Fruit fly (Drosophila melanogaster): ENCODE measurements around the gene CG14252.

The CG14252 gene

dm6 chr3R:26966794-26967323, 21.5 kb downstream of the CG14252 start, which contains the start of gene CG5521:
Gene CG5521 (plus strand): TSS chr3R:26966930.
- no peak for TF ChIP-seq Ets21C (GFP tag; optimal IDR thresholded peaks at IDR 0.05)
- TF ChIP-seq esn (GFP tag; optimal IDR thresholded peaks at IDR 0.05), result no peak
- TF ChIP-seq Sox15 (GFP tag; optimal IDR thresholded peaks at IDR 0.05), result no peak
- no peak for TF ChIP-seq OdsH (GFP tag; optimal IDR thresholded peaks at IDR 0.05)
- no peak for TF ChIP-seq Blimp-1 (GFP tag; optimal IDR thresholded peaks at IDR 0.05)
- TF ChIP-seq CG6276 (GFP tag; optimal IDR thresholded peaks at IDR 0.05), result no peak
- no peak for TF ChIP-seq CG7368 (GFP tag; optimal IDR thresholded peaks at IDR 0.05)
- TF ChIP-seq pdm3 (GFP tag; optimal IDR thresholded peaks at IDR 0.05), result no peak
- TF ChIP-seq CG16779 (tag; optimal IDR thresholded peaks at IDR 0.05), result no peak
- no peak for TF ChIP-seq fd59A (GFP tag; optimal IDR thresholded peaks at IDR 0.05)
- TF ChIP-seq vri (GFP tag; optimal IDR thresholded peaks at IDR 0.05), result no peak
- TF ChIP-seq dac (GFP tag; optimal IDR thresholded peaks at IDR 0.05), result no peak
- TF ChIP-seq CG9139 (GFP tag; optimal IDR thresholded peaks at IDR 0.05), result no peak
- TF ChIP-seq CG3919 (GFP tag; optimal IDR thresholded peaks at IDR 0.05), result peak; percentile 9
- no peak for TF ChIP-seq Hr38 (GFP tag; optimal IDR thresholded peaks at IDR 0.05)
- TF ChIP-seq CG34406 (GFP tag; optimal IDR thresholded peaks at IDR 0.05), result no peak
- TF ChIP-seq spab (GFP tag; optimal IDR thresholded peaks at IDR 0.05), result no peak
- TF ChIP-seq CG8119 (GFP tag; IDR thresholded peaks at IDR 0.05), result peak; percentile 18; the same call in 1 of the 3 replicates
- TF ChIP-seq CG11294 (GFP tag; IDR thresholded peaks at IDR 0.05), result no peak
- TF ChIP-seq CG6854 (GFP tag; optimal IDR thresholded peaks at IDR 0.05), result peak; percentile 32
- no peak for TF ChIP-seq CG3032 (tag; optimal IDR thresholded peaks at IDR 0.05)
- TF ChIP-seq CG4318 (GFP tag; optimal IDR thresholded peaks at IDR 0.05), result no peak
- TF ChIP-seq eg (GFP tag; IDR thresholded peaks at IDR 0.05), result peak; percentile 39; the same call in 1 of the 3 replicates
- TF ChIP-seq Eip93F (GFP tag; optimal IDR thresholded peaks at IDR 0.05), result no peak
- TF ChIP-seq Met (GFP tag; optimal IDR thresholded peaks at IDR 0.05), result no peak
- no peak for TF ChIP-seq Eip75B (GFP tag; optimal IDR thresholded peaks at IDR 0.05)
- TF ChIP-seq ss (GFP tag; optimal IDR thresholded peaks at IDR 0.05), result peak in 1 of 2 experiments; percentile 5
- TF ChIP-seq CG10669 (GFP tag; optimal IDR thresholded peaks at IDR 0.05), result no peak
- peak; percentile 50 for TF ChIP-seq svp (GFP tag)
- TF ChIP-seq achi (GFP tag; optimal IDR thresholded peaks at IDR 0.05), result no peak
- no peak for TF ChIP-seq cyc (GFP tag; optimal IDR thresholded peaks at IDR 0.05)
- TF ChIP-seq Eip78C (GFP tag), result peak; percentile 64
- TF ChIP-seq CG8632 (GFP tag; optimal IDR thresholded peaks at IDR 0.05), result no peak
- no peak for TF ChIP-seq fkh (GFP tag; optimal IDR thresholded peaks at IDR 0.05)

DNA sequence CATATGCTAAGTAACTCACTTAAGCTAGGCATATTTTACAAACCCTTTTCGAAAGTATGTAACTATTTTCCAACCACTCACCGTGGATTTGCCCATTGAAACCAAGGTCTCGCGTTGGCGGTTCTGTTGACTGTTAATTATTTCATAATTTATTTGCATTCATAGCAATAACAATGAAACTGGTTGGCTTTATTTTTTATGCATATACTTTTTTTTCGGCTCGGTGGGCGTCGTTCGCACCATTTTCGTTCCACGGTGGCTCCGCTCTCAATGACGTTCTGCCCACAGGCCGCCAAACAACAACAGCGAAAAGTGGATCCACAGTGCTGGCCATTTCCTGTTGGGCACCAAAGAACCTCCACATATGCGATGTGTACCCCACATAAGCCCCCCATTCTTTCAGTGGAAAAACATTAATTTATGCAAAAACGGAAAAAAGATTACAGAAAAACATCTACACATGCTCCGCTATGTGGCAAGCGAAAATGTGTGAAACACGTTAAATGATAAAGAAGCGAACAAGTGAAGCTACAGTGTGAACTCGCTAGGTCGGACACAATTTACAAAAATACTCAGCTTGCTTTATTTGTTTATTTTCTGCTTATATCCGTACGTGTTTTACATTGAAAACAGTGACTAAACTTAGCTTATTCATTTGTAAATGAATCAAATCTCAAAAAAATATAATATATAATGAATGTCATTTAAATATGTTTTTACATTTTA, 22.4 kb downstream of the CG14252 start:
- peak; percentile 20 for TF ChIP-seq CG3919 (GFP tag; optimal IDR thresholded peaks at IDR 0.05)
- peak; percentile 35; the same call in 1 of the 2 replicates for TF ChIP-seq CG11294 (GFP tag; IDR thresholded peaks at IDR 0.05)
- TF ChIP-seq CG34406 (GFP tag; optimal IDR thresholded peaks at IDR 0.05), result peak; percentile 30
- no peak for TF ChIP-seq CG8319 (GFP tag; optimal IDR thresholded peaks at IDR 0.05)
- peak; percentile 26 for TF ChIP-seq CG6792 (GFP tag; optimal IDR thresholded peaks at IDR 0.05)
- TF ChIP-seq Eip75B (GFP tag; optimal IDR thresholded peaks at IDR 0.05), result no peak
- no peak for TF ChIP-seq fkh (GFP tag; optimal IDR thresholded peaks at IDR 0.05)
- peak; percentile 5 for TF ChIP-seq CG31627 (GFP tag; optimal IDR thresholded peaks at IDR 0.05)
- TF ChIP-seq lz (GFP tag; optimal IDR thresholded peaks at IDR 0.05), result peak; percentile 36
- no peak for TF ChIP-seq ss (GFP tag; optimal IDR thresholded peaks at IDR 0.05)
- peak; percentile 59 for TF ChIP-seq OdsH (GFP tag; optimal IDR thresholded peaks at IDR 0.05)
- peak; percentile 22 for TF ChIP-seq cyc (GFP tag; optimal IDR thresholded peaks at IDR 0.05)
- TF ChIP-seq CG7368 (GFP tag; optimal IDR thresholded peaks at IDR 0.05), result no peak
- peak; percentile 61; the same call in 1 of the 3 replicates for TF ChIP-seq CG6163 (GFP tag; IDR thresholded peaks at IDR 0.05)
- TF ChIP-seq CG10669 (GFP tag; optimal IDR thresholded peaks at IDR 0.05), result peak; percentile 9
- TF ChIP-seq CG6808 (GFP tag; optimal IDR thresholded peaks at IDR 0.05), result no peak
- no peak for TF ChIP-seq CG16779 (tag; optimal IDR thresholded peaks at IDR 0.05)
- TF ChIP-seq Hr39 (GFP tag; optimal IDR thresholded peaks at IDR 0.05), result no peak
- TF ChIP-seq vri (GFP tag; optimal IDR thresholded peaks at IDR 0.05), result no peak
- no peak for TF ChIP-seq CG11902 (GFP tag; optimal IDR thresholded peaks at IDR 0.05)
- TF ChIP-seq CG1621 (tag; optimal IDR thresholded peaks at IDR 0.05), result no peak
- TF ChIP-seq CG6854 (GFP tag; optimal IDR thresholded peaks at IDR 0.05), result no peak
- peak; percentile 60 for TF ChIP-seq CG8119 (GFP tag; IDR thresholded peaks at IDR 0.05)
- TF ChIP-seq net (GFP tag; optimal IDR thresholded peaks at IDR 0.05), result no peak
- TF ChIP-seq pdm3 (GFP tag; optimal IDR thresholded peaks at IDR 0.05), result no peak
- TF ChIP-seq Blimp-1 (GFP tag; optimal IDR thresholded peaks at IDR 0.05), result peak; percentile 20
- peak; percentile 4 for TF ChIP-seq Hr4 (GFP tag; optimal IDR thresholded peaks at IDR 0.05)
- TF ChIP-seq Smox (GFP tag; optimal IDR thresholded peaks at IDR 0.05), result peak; percentile 17
- TF ChIP-seq CG10631 (GFP tag; optimal IDR thresholded peaks at IDR 0.05), result peak; percentile 51
- TF ChIP-seq CG3032 (tag; optimal IDR thresholded peaks at IDR 0.05), result no peak
- TF ChIP-seq spab (GFP tag; optimal IDR thresholded peaks at IDR 0.05), result no peak

Measured in whole organism, prepupa.